Worm (Caenorhabditis elegans) whole organism, late embryonic: ENCODE measurements around the gene wago-4.

Experiments
- F13H6.1 ChIP-seq: sonication (generic microtip); optimal IDR thresholded peaks from 2 replicates; lab custom pipeline; 2016; ENCODE audit warnings: missing genetic modification characterization, missing compliant biosample characterization
- K02D7.2 ChIP-seq: sonication (generic microtip); optimal IDR thresholded peaks from 2 replicates; lab custom pipeline; 2017; ENCODE audit warnings: mild to moderate bottlenecking, missing genetic modification characterization, missing compliant biosample characterization
- K09A11.1 ChIP-seq: sonication (generic microtip); optimal IDR thresholded peaks from 2 replicates; lab custom pipeline; 2017; ENCODE audit warnings: antibody characterized with exemption, mild to moderate bottlenecking, missing genetic modification characterization, missing compliant biosample characterization; ENCODE audit not compliant: insufficient read depth
- ahr-1 ChIP-seq: sonication (generic microtip); optimal IDR thresholded peaks from 2 replicates; lab custom pipeline; 2016; ENCODE audit warnings: missing genetic modification characterization, missing compliant biosample characterization
- ama-1 ChIP-seq: fragments of 150-350 bp; optimal IDR thresholded peaks from 2 replicates; lab custom pipeline; 2014
- ceh-14 ChIP-seq: sonication (generic microtip); optimal IDR thresholded peaks from 2 replicates; lab custom pipeline; 2016; ENCODE audit warnings: missing genotype, missing genetic modification characterization, missing compliant biosample characterization
- ceh-18 ChIP-seq: sonication (generic microtip); optimal IDR thresholded peaks from 2 replicates; lab custom pipeline; 2016; ENCODE audit warnings: missing genetic modification characterization, missing compliant biosample characterization
- ceh-19 ChIP-seq: fragments of 200-800 bp; sonication (Bioruptor generic); optimal IDR thresholded peaks from 2 replicates; lab custom pipeline; 2018; ENCODE audit warnings: mild to moderate bottlenecking, missing genetic modification characterization, missing compliant biosample characterization
- ceh-22 ChIP-seq: sonication (generic microtip); optimal IDR thresholded peaks from 2 replicates; lab custom pipeline; 2017; ENCODE audit warnings: missing biosample characterization, missing genetic modification characterization
- ceh-24 ChIP-seq: sonication (generic microtip); optimal IDR thresholded peaks from 2 replicates; lab custom pipeline; 2016; ENCODE audit warnings: mild to moderate bottlenecking, missing genetic modification characterization, missing compliant biosample characterization
- ceh-30 ChIP-seq: fragments of 150-350 bp; optimal IDR thresholded peaks from 2 replicates; lab custom pipeline; 2014; ENCODE audit warnings: missing biosample characterization, missing genetic modification characterization
- ceh-34 ChIP-seq: sonication (generic microtip); optimal IDR thresholded peaks from 2 replicates; lab custom pipeline; 2016; ENCODE audit warnings: mild to moderate bottlenecking, missing genetic modification characterization, missing compliant biosample characterization
- ceh-9 ChIP-seq: sonication (generic microtip); optimal IDR thresholded peaks from 2 replicates; lab custom pipeline; 2016; ENCODE audit warnings: mild to moderate bottlenecking, missing genetic modification characterization, inconsistent platforms, missing compliant biosample characterization
- che-1 ChIP-seq: sonication (generic microtip); optimal IDR thresholded peaks from 2 replicates; lab custom pipeline; 2016; ENCODE audit warnings: mild to moderate bottlenecking, missing genetic modification characterization, missing compliant biosample characterization
- elt-2 ChIP-seq: sonication (generic microtip); optimal IDR thresholded peaks from 2 replicates; lab custom pipeline; 2016; ENCODE audit warnings: missing genetic modification reagents, missing genetic modification characterization, missing compliant biosample characterization
- eyg-1 ChIP-seq: sonication (generic microtip); optimal IDR thresholded peaks from 2 replicates; lab custom pipeline; 2016; ENCODE audit warnings: missing genotype, missing genetic modification characterization, missing compliant biosample characterization
- gmeb-2 ChIP-seq: sonication (generic microtip); optimal IDR thresholded peaks from 2 replicates; lab custom pipeline; 2016; ENCODE audit warnings: missing genetic modification characterization, inconsistent platforms, missing compliant biosample characterization
- hlh-13 ChIP-seq: fragments of 200-800 bp; sonication (Bioruptor generic); optimal IDR thresholded peaks from 2 replicates; lab custom pipeline; 2018; ENCODE audit warnings: mild to moderate bottlenecking, missing genetic modification characterization, missing compliant biosample characterization
- hlh-15 ChIP-seq: sonication (generic microtip); optimal IDR thresholded peaks from 2 replicates; lab custom pipeline; 2016; ENCODE audit warnings: missing genetic modification characterization, missing compliant biosample characterization
- hlh-30 ChIP-seq: sonication (generic microtip); optimal IDR thresholded peaks from 2 replicates; lab custom pipeline; 2017; ENCODE audit warnings: antibody characterized with exemption, missing genetic modification characterization, missing compliant biosample characterization; ENCODE audit not compliant: insufficient read depth
- hlh-6 ChIP-seq: sonication (generic microtip); optimal IDR thresholded peaks from 2 replicates; lab custom pipeline; 2016; ENCODE audit warnings: missing genotype, missing genetic modification characterization, missing compliant biosample characterization
- hlh-8 ChIP-seq: sonication (generic microtip); optimal IDR thresholded peaks from 2 replicates; lab custom pipeline; 2016; ENCODE audit warnings: missing genotype, missing genetic modification characterization, missing compliant biosample characterization
- madf-2 ChIP-seq: sonication (generic microtip); optimal IDR thresholded peaks from 2 replicates; lab custom pipeline; 2017; ENCODE audit warnings: missing genetic modification characterization, missing compliant biosample characterization
- mec-3 ChIP-seq: sonication (generic microtip); optimal IDR thresholded peaks from 2 replicates; lab custom pipeline; 2016; ENCODE audit warnings: borderline replicate concordance, missing genetic modification characterization, missing compliant biosample characterization
- nfya-1 ChIP-seq: sonication (generic microtip); optimal IDR thresholded peaks from 2 replicates; lab custom pipeline; 2017; ENCODE audit warnings: missing genetic modification characterization, mild to moderate bottlenecking, missing compliant biosample characterization, antibody characterized with exemption, moderate library complexity
- nhr-11 ChIP-seq: fragments of 150-350 bp; optimal IDR thresholded peaks from 2 replicates; lab custom pipeline; 2014; ENCODE audit warnings: missing biosample characterization, missing genetic modification characterization
- npax-4 ChIP-seq: sonication (generic microtip); optimal IDR thresholded peaks from 2 replicates; lab custom pipeline; 2016; ENCODE audit warnings: missing genetic modification characterization, missing compliant biosample characterization
- odd-2 ChIP-seq: sonication (generic microtip); optimal IDR thresholded peaks from 2 replicates; lab custom pipeline; 2017; ENCODE audit warnings: antibody characterized with exemption, mild to moderate bottlenecking, missing genetic modification characterization, missing compliant biosample characterization
- pag-3 ChIP-seq: sonication (generic microtip); optimal IDR thresholded peaks from 2 replicates; lab custom pipeline; 2016; ENCODE audit warnings: missing compliant biosample characterization, missing genetic modification characterization, borderline replicate concordance
- pat-9 ChIP-seq: fragments of 200-800 bp; sonication (Bioruptor generic); optimal IDR thresholded peaks from 2 replicates; lab custom pipeline; 2018; ENCODE audit warnings: mild to moderate bottlenecking, missing genetic modification characterization, moderate library complexity, missing compliant biosample characterization
- pha-2 ChIP-seq: sonication (generic microtip); optimal IDR thresholded peaks from 2 replicates; lab custom pipeline; 2017; ENCODE audit warnings: mild to moderate bottlenecking, missing genetic modification characterization, missing compliant biosample characterization
- ref-2 ChIP-seq: sonication (generic microtip); optimal IDR thresholded peaks from 2 replicates; lab custom pipeline; 2016; ENCODE audit warnings: missing genetic modification characterization, missing compliant biosample characterization
- sdc-2 ChIP-seq: sonication (generic microtip); optimal IDR thresholded peaks from 2 replicates; lab custom pipeline; 2016; ENCODE audit warnings: missing genotype, missing genetic modification characterization, missing compliant biosample characterization
- sox-2 ChIP-seq: fragments of 200-800 bp; sonication (Bioruptor generic); IDR thresholded peaks from 2 replicates; pipeline ENCODE4 v1.3.6; 2022; ENCODE audit warnings: missing genetic modification reagents, missing genetic modification characterization, missing compliant biosample characterization
- unc-3 ChIP-seq, 2 experiments: fragments of 200-800 bp in 1 of 2; sonication (Bioruptor generic) in 1 of 2; sonication (generic microtip) in 1 of 2; conservative IDR thresholded peaks in 1 of 2; optimal IDR thresholded peaks in 1 of 2; 2 replicates each; pipeline versions ENCODE4 v1.3.6 to Lab custom; 2016 to 2022; ENCODE audit warnings: missing compliant biosample characterization in 2 of 2, missing genetic modification characterization in 2 of 2, missing genetic modification reagents in 1 of 2
- unc-42 ChIP-seq: sonication (generic microtip); optimal IDR thresholded peaks from 2 replicates; lab custom pipeline; 2016; ENCODE audit warnings: missing genotype, missing genetic modification characterization, missing compliant biosample characterization
- unc-55 ChIP-seq: sonication (generic microtip); optimal IDR thresholded peaks from 2 replicates; lab custom pipeline; 2017; ENCODE audit warnings: missing biosample characterization, missing genetic modification reagents, missing genetic modification characterization
- zip-5 ChIP-seq: sonication (generic microtip); optimal IDR thresholded peaks from 2 replicates; lab custom pipeline; 2016; ENCODE audit warnings: missing genetic modification characterization, missing compliant biosample characterization

Gene wago-4

ce11 chrII:12918960-12919553 is at the start of gene wago-4, which contains the start of gene F58G1.2:
Gene wago-4 (plus strand): TSS chrII:12919551.
Gene F58G1.2 (minus strand): TSS chrII:12919010.
- TF ChIP-seq eyg-1 (tag; lab: Kevin White, UChicago) (no peak), zip-5 (tag; lab: Kevin White, UChicago) (no peak), unc-3 (GFP tag; conservative IDR thresholded peaks at IDR 0.05; lab: Robert Waterston, UW) (no peak), unc-3 (tag; optimal IDR thresholded peaks at IDR 0.05; lab: Kevin White, UChicago) (no peak), gmeb-2 (tag; lab: Kevin White, UChicago) (no peak), sdc-2 (tag; lab: Kevin White, UChicago) (no peak), F13H6.1 (tag; lab: Kevin White, UChicago) (no peak), elt-2 (tag; lab: Kevin White, UChicago) (no peak), unc-55 (GFP tag; lab: Kevin White, UChicago) (no peak), ceh-24 (tag; lab: Kevin White, UChicago) (no peak), nhr-11 (tag; lab: Kevin White, UChicago) (no peak), ama-1 (no peak)

- TF ChIP-seq ref-2 (no peak), unc-42 (tag; lab: Kevin White, UChicago) (no peak), nfya-1 (tag; lab: Kevin White, UChicago) (peak; percentile 67)
- TF ChIP-seq, all 69 proteins: peak for 1
Observed at ce11 chrII:12878071-12878668, 41.2 kb upstream of the wago-4 start, which contains the start of gene gsy-1. Gene gsy-1 (minus strand): TSS chrII:12878121.

- TF ChIP-seq ceh-19 (no peak), sox-2 (GFP tag; lab: Robert Waterston, UW) (no peak), K09A11.1 (tag; lab: Kevin White, UChicago) (no peak), hlh-15 (tag; lab: Kevin White, UChicago) (no peak), hlh-30 (tag; lab: Kevin White, UChicago) (peak; percentile 21), elt-2 (tag; lab: Kevin White, UChicago) (peak; percentile 36), ceh-22 (tag; lab: Kevin White, UChicago) (no peak), ceh-18 (tag; lab: Kevin White, UChicago) (peak; percentile 37)
Observed at ce11 chrII:12878697-12879096, 40.7 kb upstream of the wago-4 start.

ce11 chrII:12879758-12880157 is 39.6 kb upstream of the wago-4 start:
- TF ChIP-seq ceh-14 (no peak), K02D7.2 (tag; lab: Kevin White, UChicago) (no peak), hlh-8 (no peak), sdc-2 (tag; lab: Kevin White, UChicago) (no peak), ceh-9 (no peak)

DNA sequence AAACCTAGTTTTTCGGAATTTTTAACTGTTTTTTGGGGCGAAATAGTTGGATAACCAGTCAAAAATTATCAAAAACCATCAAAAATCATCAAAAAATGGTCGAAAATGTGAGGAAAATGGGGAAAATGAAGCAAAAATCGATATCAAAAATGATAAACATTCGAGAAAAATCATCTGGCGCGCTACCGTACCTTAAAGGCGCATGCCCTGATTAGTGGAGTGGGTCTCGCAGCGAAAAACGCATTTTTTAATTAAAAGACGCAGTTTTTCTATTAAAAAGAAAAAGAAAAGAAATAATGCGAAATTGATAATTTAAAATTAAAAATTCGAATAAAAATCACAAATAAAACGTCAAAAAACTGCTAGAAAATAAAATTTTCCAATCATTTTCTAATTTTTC is 38.9 kb upstream of the wago-4 start, which contains the start of gene F35C5.1:
F35C5.1 (plus strand) TSS at position 399 of the 400 bp plus-strand sequence.
- no peak for TF ChIP-seq F13H6.1 (tag; lab: Kevin White, UChicago)
- TF ChIP-seq ceh-30 (tag; lab: Kevin White, UChicago), result no peak
- no peak for TF ChIP-seq ama-1
- no peak for TF ChIP-seq hlh-6 (tag; lab: Kevin White, UChicago)
- TF ChIP-seq pag-3 (tag; lab: Kevin White, UChicago), result no peak
- TF ChIP-seq hlh-13 (GFP tag; lab: Kevin White, UChicago), result no peak
- TF ChIP-seq hlh-30 (tag; lab: Kevin White, UChicago), result no peak
- no peak for TF ChIP-seq elt-2 (tag; lab: Kevin White, UChicago)
- TF ChIP-seq che-1 (tag; lab: Kevin White, UChicago), result no peak
- no peak for TF ChIP-seq odd-2 (tag; lab: Kevin White, UChicago)
- no peak for TF ChIP-seq npax-4
- no peak for TF ChIP-seq ceh-34
- no peak for TF ChIP-seq unc-3 (GFP tag; conservative IDR thresholded peaks at IDR 0.05; lab: Robert Waterston, UW)
- TF ChIP-seq unc-3 (tag; optimal IDR thresholded peaks at IDR 0.05; lab: Kevin White, UChicago), result no peak
- TF ChIP-seq mec-3 (tag; lab: Kevin White, UChicago), result no peak
- TF ChIP-seq ref-2, result no peak
- no peak for TF ChIP-seq pha-2 (tag; lab: Kevin White, UChicago)
- TF ChIP-seq pat-9 (tag; lab: Kevin White, UChicago), result no peak
- no peak for TF ChIP-seq ahr-1
- no peak for TF ChIP-seq madf-2 (tag; lab: Kevin White, UChicago)
